Worm (Caenorhabditis elegans) whole organism, young adult: ENCODE measurements around the gene F41H10.3.
"Not testable (repeated sequence)": the region's sequence is repeated elsewhere in the genome, so short reads cannot be mapped to it uniquely, and the experiment has no call there.

Experiments
- B0035.1 ChIP-seq: sonication (generic microtip); optimal IDR thresholded peaks from 2 replicates; lab custom pipeline; 2016; ENCODE audit warnings: missing genetic modification characterization, mild to moderate bottlenecking, missing compliant biosample characterization, missing genotype, missing genetic modification reagents
- B0261.1 ChIP-seq: sonication (generic microtip); optimal IDR thresholded peaks from 2 replicates; lab custom pipeline; 2016; ENCODE audit warnings: mild to moderate bottlenecking, missing genetic modification characterization, moderate library complexity, missing compliant biosample characterization
- D2030.7 ChIP-seq: fragments of 200-800 bp; sonication (Bioruptor generic); IDR thresholded peaks from 2 replicates; pipeline ENCODE4 v1.3.6; 2022; ENCODE audit warnings: missing genetic modification reagents, missing genetic modification characterization, missing compliant biosample characterization
- F22D6.2 ChIP-seq: sonication (generic microtip); optimal IDR thresholded peaks from 2 replicates; lab custom pipeline; 2016; ENCODE audit warnings: mild to moderate bottlenecking, missing genetic modification characterization, missing compliant biosample characterization
- F39B2.1 ChIP-seq: fragments of 200-800 bp; sonication (Bioruptor generic); IDR thresholded peaks from 2 replicates; pipeline ENCODE4 v1.3.6; 2022; ENCODE audit warnings: missing genetic modification reagents, missing genetic modification characterization, missing compliant biosample characterization
- F52B5.7 ChIP-seq: sonication (generic microtip); optimal IDR thresholded peaks from 2 replicates; lab custom pipeline; 2016; ENCODE audit warnings: mild to moderate bottlenecking, missing genetic modification characterization, missing compliant biosample characterization
- T07F8.4 ChIP-seq: sonication (generic microtip); optimal IDR thresholded peaks from 2 replicates; lab custom pipeline; 2016; ENCODE audit warnings: mild to moderate bottlenecking, missing genetic modification characterization, moderate library complexity, missing compliant biosample characterization
- T26A5.8 ChIP-seq: sonication (generic microtip); optimal IDR thresholded peaks from 2 replicates; lab custom pipeline; 2016; ENCODE audit warnings: missing genetic modification characterization, missing compliant biosample characterization
- Y53G8AR.9 ChIP-seq: fragments of 200-800 bp; sonication (Bioruptor generic); conservative IDR thresholded peaks from 2 replicates; pipeline ENCODE4 v1.3.6; 2022; ENCODE audit warnings: missing genetic modification reagents, missing genetic modification characterization, missing compliant biosample characterization
- Y56A3A.18 ChIP-seq: fragments of 200-800 bp; sonication (Bioruptor generic); IDR thresholded peaks from 2 replicates; pipeline ENCODE4 v1.3.6; 2022; ENCODE audit warnings: missing genetic modification reagents, missing genetic modification characterization, missing compliant biosample characterization
- Y95B8A.8 ChIP-seq: fragments of 200-800 bp; sonication (Bioruptor generic); IDR thresholded peaks from 2 replicates; pipeline ENCODE4 v1.3.6; 2022; ENCODE audit warnings: missing genetic modification reagents, missing genetic modification characterization, missing compliant biosample characterization
- ama-1 ChIP-seq, 3 experiments: fragments of 150-350 bp in 1 of 3; sonication (generic microtip) in 2 of 3; optimal IDR thresholded peaks; 2 replicates each; lab custom pipeline; 2014 to 2018; ENCODE audit warnings: missing biosample characterization in 2 of 3, missing genetic modification characterization in 2 of 3, missing genetic modification reagents in 2 of 3
- bed-1 ChIP-seq: fragments of 200-800 bp; sonication (Bioruptor generic); IDR thresholded peaks from 2 replicates; pipeline ENCODE4 v1.3.6; 2022; ENCODE audit warnings: missing genetic modification reagents, missing genetic modification characterization, missing compliant biosample characterization
- cebp-2 ChIP-seq: fragments of 200-800 bp; sonication (Bioruptor generic); IDR thresholded peaks from 2 replicates; pipeline ENCODE4 v1.3.6; 2022; ENCODE audit warnings: missing genetic modification characterization, missing compliant biosample characterization
- ceh-58 ChIP-seq: fragments of 200-800 bp; sonication (Bioruptor generic); IDR thresholded peaks from 2 replicates; pipeline ENCODE4 v1.3.6; 2022; ENCODE audit warnings: missing genetic modification characterization, missing compliant biosample characterization
- dox-1 ChIP-seq: fragments of 200-800 bp; sonication (Bioruptor generic); IDR thresholded peaks from 2 replicates; pipeline ENCODE4 v1.3.6; 2022; ENCODE audit warnings: missing genetic modification reagents, missing genetic modification characterization, missing compliant biosample characterization
- dpl-1 ChIP-seq: fragments of 150-350 bp; optimal IDR thresholded peaks from 2 replicates; lab custom pipeline; 2014; ENCODE audit warnings: missing biosample characterization, missing genetic modification reagents, missing genetic modification characterization
- efl-1 ChIP-seq: fragments of 150-350 bp; optimal IDR thresholded peaks from 2 replicates; lab custom pipeline; 2014; ENCODE audit warnings: missing biosample characterization, missing genetic modification reagents, missing genetic modification characterization
- egrh-3 ChIP-seq: fragments of 200-800 bp; sonication (Bioruptor generic); IDR thresholded peaks from 2 replicates; pipeline ENCODE4 v1.3.6; 2022; ENCODE audit warnings: missing genetic modification reagents, missing genetic modification characterization, missing compliant biosample characterization
- fkh-3 ChIP-seq: sonication (generic microtip); optimal IDR thresholded peaks from 2 replicates; lab custom pipeline; 2016; ENCODE audit warnings: mild to moderate bottlenecking, missing genetic modification characterization, missing compliant biosample characterization
- gei-17 ChIP-seq: fragments of 200-800 bp; sonication (Bioruptor generic); optimal IDR thresholded peaks from 2 replicates; lab custom pipeline; 2018; ENCODE audit warnings: mild to moderate bottlenecking, missing genetic modification characterization, missing compliant biosample characterization
- hlh-26 ChIP-seq: fragments of 200-800 bp; sonication (Bioruptor generic); conservative IDR thresholded peaks from 2 replicates; pipeline ENCODE4 v1.3.6; 2022; ENCODE audit warnings: missing genetic modification reagents, missing genetic modification characterization, missing compliant biosample characterization
- hrde-1 ChIP-seq: sonication (generic microtip); optimal IDR thresholded peaks from 2 replicates; lab custom pipeline; 2016; ENCODE audit warnings: missing genetic modification characterization, mild to moderate bottlenecking, missing compliant biosample characterization, moderate library complexity, missing genotype, missing genetic modification reagents, borderline replicate concordance
- hsf-1 ChIP-seq: fragments of 200-800 bp; sonication (Bioruptor generic); IDR thresholded peaks from 2 replicates; pipeline ENCODE4 v1.3.6; 2022; ENCODE audit warnings: missing genetic modification reagents, missing genetic modification characterization, missing compliant biosample characterization
- lir-1 ChIP-seq: fragments of 200-800 bp; sonication (Bioruptor generic); conservative IDR thresholded peaks from 2 replicates; pipeline ENCODE4 v1.3.6; 2022; ENCODE audit warnings: missing genetic modification reagents, missing genetic modification characterization, missing compliant biosample characterization
- lsl-1 ChIP-seq: fragments of 200-800 bp; sonication (Bioruptor generic); optimal IDR thresholded peaks from 2 replicates; lab custom pipeline; 2018; ENCODE audit warnings: mild to moderate bottlenecking, missing genetic modification characterization, moderate library complexity, missing compliant biosample characterization
- madf-10 ChIP-seq: sonication (generic microtip); optimal IDR thresholded peaks from 2 replicates; lab custom pipeline; 2016; ENCODE audit warnings: mild to moderate bottlenecking, missing genetic modification characterization, missing compliant biosample characterization
- mcd-1 ChIP-seq: fragments of 200-800 bp; sonication (Bioruptor generic); IDR thresholded peaks from 2 replicates; pipeline ENCODE4 v1.3.6; 2022; ENCODE audit warnings: missing genetic modification reagents, missing genetic modification characterization, missing compliant biosample characterization
- nhr-80 ChIP-seq: sonication (generic microtip); optimal IDR thresholded peaks from 2 replicates; lab custom pipeline; 2016; ENCODE audit warnings: missing genetic modification characterization, missing compliant biosample characterization
- pbrm-1 ChIP-seq: fragments of 200-800 bp; sonication (Bioruptor generic); IDR thresholded peaks from 2 replicates; pipeline ENCODE4 v1.3.6; 2022; ENCODE audit warnings: missing genetic modification reagents, missing genetic modification characterization, missing compliant biosample characterization
- rpc-1 ChIP-seq, 2 experiments: fragments of 150-350 bp in 1 of 2; sonication (generic microtip) in 1 of 2; optimal IDR thresholded peaks; 2 replicates each; lab custom pipeline; 2014 to 2018; ENCODE audit warnings: missing biosample characterization in 1 of 2, missing genetic modification characterization in 1 of 2, missing genetic modification reagents in 1 of 2, missing genotype in 1 of 2
- snpc-1.3 ChIP-seq: sonication (generic microtip); optimal IDR thresholded peaks from 2 replicates; lab custom pipeline; 2017; ENCODE audit warnings: missing genetic modification characterization, mild to moderate bottlenecking, missing compliant biosample characterization, antibody characterized with exemption, moderate library complexity, missing genotype, missing genetic modification reagents; ENCODE audit not compliant: insufficient read depth
- snpc-3.4 ChIP-seq: sonication (generic microtip); optimal IDR thresholded peaks from 2 replicates; lab custom pipeline; 2017; ENCODE audit warnings: missing genetic modification characterization, mild to moderate bottlenecking, missing compliant biosample characterization, antibody characterized with exemption, moderate library complexity, missing genotype, missing genetic modification reagents
- snpc-4 ChIP-seq, 5 experiments: fragments of 150-350 bp in 1 of 5; sonication (generic microtip) in 4 of 5; optimal IDR thresholded peaks; 2 replicates each; lab custom pipeline; 2014 to 2018; ENCODE audit warnings: missing genetic modification characterization in 5 of 5, missing biosample characterization in 3 of 5, antibody characterized with exemption in 2 of 5, mild to moderate bottlenecking in 2 of 5, missing compliant biosample characterization in 2 of 5, missing genotype in 2 of 5, moderate library complexity in 2 of 5, missing genetic modification reagents in 1 of 5
- sptf-2 ChIP-seq: fragments of 200-800 bp; sonication (Bioruptor generic); optimal IDR thresholded peaks from 2 replicates; lab custom pipeline; 2018; ENCODE audit warnings: mild to moderate bottlenecking, missing genetic modification characterization, missing compliant biosample characterization
- tbp1 ChIP-seq: fragments of 200-800 bp; sonication (Bioruptor generic); optimal IDR thresholded peaks from 2 replicates; lab custom pipeline; 2018; ENCODE audit warnings: mild to moderate bottlenecking, missing genetic modification characterization, missing compliant biosample characterization
- xnd-1 ChIP-seq: sonication (generic microtip); optimal IDR thresholded peaks from 2 replicates; lab custom pipeline; 2016; ENCODE audit warnings: missing genotype, missing genetic modification reagents, missing genetic modification characterization, missing compliant biosample characterization
- ztf-18 ChIP-seq: sonication (generic microtip); optimal IDR thresholded peaks from 2 replicates; lab custom pipeline; 2016; ENCODE audit warnings: missing genotype, mild to moderate bottlenecking, missing genetic modification characterization, missing compliant biosample characterization
- ztf-28 ChIP-seq: fragments of 200-800 bp; sonication (Bioruptor generic); IDR thresholded peaks from 2 replicates; pipeline ENCODE4 v1.3.6; 2022; ENCODE audit warnings: missing genetic modification reagents, missing genetic modification characterization, missing compliant biosample characterization
- ztf-3 ChIP-seq: fragments of 200-800 bp; sonication (Bioruptor generic); optimal IDR thresholded peaks from 2 replicates; lab custom pipeline; 2018; ENCODE audit warnings: mild to moderate bottlenecking, missing genetic modification characterization, missing compliant biosample characterization

The F41H10.3 gene

ce11 chrIV:5344168-5344567, 25.4 kb upstream of the F41H10.3 start (continued):
- TF ChIP-seq rpc-1 (optimal IDR thresholded peaks at IDR 0.05; lab: Kevin White, UChicago) (peak; percentile 55), rpc-1 (tag; optimal IDR thresholded peaks at IDR 0.05; lab: Kevin White, UChicago) (peak; percentile 79), ztf-18 (tag; lab: Kevin White, UChicago) (peak; percentile 30), D2030.7 (GFP tag; lab: Robert Waterston, UW) (peak; percentile 45; the same call in 1 of the 2 replicates), sptf-2 (GFP tag; lab: Kevin White, UChicago) (no peak)

DNA sequence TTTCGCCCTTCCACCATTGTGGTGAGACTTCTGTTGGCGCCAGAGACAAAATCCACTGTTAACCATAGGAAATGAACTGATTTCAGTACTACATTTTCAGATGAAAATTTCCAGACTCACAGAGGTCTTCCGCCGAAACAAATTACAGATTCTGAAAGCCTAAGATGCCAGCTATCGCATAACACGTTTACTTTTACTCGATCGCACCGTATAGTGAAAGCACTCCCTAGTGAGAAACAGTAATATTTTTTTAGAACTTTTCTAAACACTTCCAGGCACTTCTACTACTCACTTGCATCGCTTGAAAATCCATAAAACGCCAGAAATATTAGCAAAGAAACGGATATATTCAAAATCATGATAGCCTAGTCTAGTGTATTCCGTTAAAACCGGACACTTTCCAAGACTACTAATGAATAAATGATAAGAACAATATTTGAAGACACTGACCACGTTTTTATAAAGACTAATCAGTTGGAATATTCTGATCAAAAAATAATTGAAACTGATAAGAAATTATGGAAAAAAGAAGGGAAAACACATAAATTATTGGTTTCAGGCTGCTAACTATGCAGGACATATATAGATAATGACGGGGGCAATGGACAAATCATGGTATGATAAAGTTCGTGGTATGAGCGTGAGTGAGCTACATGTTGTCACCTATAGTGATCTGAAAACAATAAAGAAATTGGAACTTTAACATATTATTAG, 19.0 kb upstream of the F41H10.3 start, which contains the start of gene gba-4:
Gene gba-4, minus strand, starts transcription at position 418 of the 714 bp plus-strand sequence.
- peak; percentile 51 for TF ChIP-seq B0261.1 (tag; lab: Kevin White, UChicago)
- not testable (repeated sequence) for TF ChIP-seq rpc-1 (optimal IDR thresholded peaks at IDR 0.05; lab: Kevin White, UChicago); snpc-4 (GFP tag; optimal IDR thresholded peaks at IDR 0.05; lab: Kevin White, UChicago)
- peak; percentile 42 for TF ChIP-seq rpc-1 (tag; optimal IDR thresholded peaks at IDR 0.05; lab: Kevin White, UChicago)
- TF ChIP-seq snpc-4 (tag; optimal IDR thresholded peaks at IDR 0.05; lab: Kevin White, UChicago): peak in 1 of 4 experiments; percentile 35
- peak; percentile 72 for TF ChIP-seq nhr-80 (tag; lab: Kevin White, UChicago)
- TF ChIP-seq tbp1 (GFP tag; lab: Kevin White, UChicago): peak; percentile 75

ce11 chrIV:5353364-5353763, 16.2 kb upstream of the F41H10.3 start, which contains the start of gene Y4C6B.7:
TSS of gene Y4C6B.7 (minus strand) at chrIV:5353464.
- no peak for TF ChIP-seq fkh-3 (tag; lab: Kevin White, UChicago)
- TF ChIP-seq ceh-58 (GFP tag; lab: Robert Waterston, UW): no peak
- TF ChIP-seq cebp-2 (GFP tag; lab: Robert Waterston, UW): no peak
- no peak for TF ChIP-seq T26A5.8 (tag; lab: Kevin White, UChicago)
- TF ChIP-seq snpc-1.3 (tag; lab: Kevin White, UChicago): no peak
- TF ChIP-seq lir-1: no peak
- no peak for TF ChIP-seq Y56A3A.18
- TF ChIP-seq pbrm-1 (GFP tag; lab: Robert Waterston, UW): no peak
- no peak for TF ChIP-seq Y95B8A.8 (GFP tag; lab: Robert Waterston, UW)
- TF ChIP-seq hsf-1 (GFP tag; lab: Robert Waterston, UW): no peak
- TF ChIP-seq F52B5.7 (tag; lab: Kevin White, UChicago): no peak
- no peak for TF ChIP-seq B0035.1 (tag; lab: Kevin White, UChicago)
- TF ChIP-seq lsl-1 (GFP tag; lab: Kevin White, UChicago): no peak

- TF ChIP-seq lsl-1 (GFP tag; lab: Kevin White, UChicago) (peak; percentile 56), snpc-4 (GFP tag; optimal IDR thresholded peaks at IDR 0.05; lab: Kevin White, UChicago) (no peak), snpc-4 (tag; optimal IDR thresholded peaks at IDR 0.05; lab: Kevin White, UChicago) (peak in 3 of 4 experiments; percentile 59 to 80 (median 72)), hrde-1 (no peak), dox-1 (no peak), ztf-3 (GFP tag; lab: Kevin White, UChicago) (no peak), dpl-1 (GFP tag; lab: Kevin White, UChicago) (peak; percentile 8), xnd-1 (tag; lab: Kevin White, UChicago) (no peak), ztf-28 (GFP tag; lab: Robert Waterston, UW) (no peak), F39B2.1 (GFP tag; lab: Robert Waterston, UW) (no peak), gei-17 (GFP tag; lab: Kevin White, UChicago) (no peak), egrh-3 (GFP tag; lab: Robert Waterston, UW) (no peak), mcd-1 (GFP tag; lab: Robert Waterston, UW) (peak; percentile 69), hlh-26 (GFP tag; lab: Robert Waterston, UW) (no peak), tbp1 (GFP tag; lab: Kevin White, UChicago) (peak; percentile 24), madf-10 (tag; lab: Kevin White, UChicago) (no peak), F22D6.2 (tag; lab: Kevin White, UChicago) (no peak), snpc-3.4 (peak; percentile 10), ama-1 (optimal IDR thresholded peaks at IDR 0.05; lab: Kevin White, UChicago) (no peak), ama-1 (GFP tag; optimal IDR thresholded peaks at IDR 0.05; lab: Kevin White, UChicago) (no peak), efl-1 (peak; percentile 61), bed-1 (GFP tag; lab: Robert Waterston, UW) (no peak), T07F8.4 (no peak), Y53G8AR.9 (GFP tag; lab: Robert Waterston, UW) (no peak)
- TF ChIP-seq, all 124 proteins: peak for 7
These were observed 15.5 kb upstream of the F41H10.3 start, which contains the start of gene Y4C6B.1 for ce11 chrIV:5354124-5354523. TSS of gene Y4C6B.1 (plus strand) at chrIV:5354488.
